Fruit fly (Drosophila melanogaster) whole organism, embryonic: Measurements from ENCODE around the gene RpL4.
A peak's percentile ranks its signal among the peaks of the same experiment; 100 is the strongest.

ENCODE experiments used
- B-H2 ChIP-seq: fragments of 200-800 bp; sonication (Bioruptor generic); optimal IDR thresholded peaks from 2 replicates; lab custom pipeline; 2018; ENCODE audit warnings: missing biosample characterization, mild to moderate bottlenecking, missing genetic modification characterization
- CG10366 ChIP-seq: fragments of 200-800 bp; sonication (Bioruptor generic); IDR thresholded peaks from 2 replicates; pipeline ENCODE4 v1.3.6; 2022; ENCODE audit warnings: missing biosample characterization, missing genetic modification characterization
- CG10565 ChIP-seq: fragments of 200-800 bp; sonication (Bioruptor generic); optimal IDR thresholded peaks from 3 replicates; lab custom pipeline; 2016; ENCODE audit warnings: missing biosample characterization, mild to moderate bottlenecking, missing genetic modification characterization
- CG11093 ChIP-seq: fragments of 200-800 bp; sonication (Bioruptor generic); IDR thresholded peaks from 3 replicates; pipeline ENCODE4 v1.3.6; 2022; ENCODE audit warnings: missing biosample characterization, missing genetic modification characterization
- CG12219 ChIP-seq: fragments of 200-800 bp; sonication (Bioruptor generic); optimal IDR thresholded peaks from 3 replicates; lab custom pipeline; 2018; ENCODE audit warnings: missing biosample characterization, mild to moderate bottlenecking, missing genetic modification characterization
- CG12659 ChIP-seq: fragments of 200-800 bp; sonication (Bioruptor generic); optimal IDR thresholded peaks from 3 replicates; lab custom pipeline; 2017; ENCODE audit warnings: mild to moderate bottlenecking, missing biosample characterization, missing genetic modification reagents, missing genetic modification characterization
- CG14667 ChIP-seq: fragments of 200-800 bp; sonication (Bioruptor generic); IDR thresholded peaks from 2 replicates; pipeline ENCODE4 v1.3.6; 2022; ENCODE audit warnings: missing biosample characterization, missing genetic modification characterization
- CG15073 ChIP-seq: fragments of 200-800 bp; sonication (Bioruptor generic); optimal IDR thresholded peaks from 2 replicates; lab custom pipeline; 2016; ENCODE audit warnings: missing biosample characterization, missing genetic modification characterization
- CG16779 ChIP-seq: fragments of 200-800 bp; sonication (Bioruptor generic); IDR thresholded peaks from 2 replicates; pipeline ENCODE4 v1.3.6; 2022; ENCODE audit warnings: missing biosample characterization, missing genetic modification characterization
- CG16813 ChIP-seq: fragments of 200-800 bp; sonication (Bioruptor generic); IDR thresholded peaks from 3 replicates; pipeline ENCODE4 v1.3.6; 2022; ENCODE audit warnings: missing biosample characterization, missing genetic modification characterization; ENCODE audit not compliant: partially characterized antibody
- CG17802 ChIP-seq: fragments of 200-800 bp; sonication (Bioruptor generic); optimal IDR thresholded peaks from 2 replicates; lab custom pipeline; 2018; ENCODE audit warnings: missing biosample characterization, mild to moderate bottlenecking, missing genetic modification characterization, moderate library complexity
- CG18619 ChIP-seq: fragments of 200-800 bp; sonication (Bioruptor generic); optimal IDR thresholded peaks from 3 replicates; lab custom pipeline; 2017; ENCODE audit warnings: missing biosample characterization, mild to moderate bottlenecking, missing genetic modification characterization
- CG3407 ChIP-seq: fragments of 200-800 bp; sonication (Bioruptor generic); optimal IDR thresholded peaks from 2 replicates; lab custom pipeline; 2018; ENCODE audit warnings: missing biosample characterization, mild to moderate bottlenecking, missing genetic modification characterization
- CG34376 ChIP-seq: fragments of 200-800 bp; sonication (Bioruptor generic); optimal IDR thresholded peaks from 2 replicates; lab custom pipeline; 2018; ENCODE audit warnings: missing biosample characterization, mild to moderate bottlenecking, missing genetic modification characterization
- CG34422 ChIP-seq: fragments of 200-800 bp; sonication (Bioruptor generic); IDR thresholded peaks from 3 replicates; pipeline ENCODE4 v1.3.6; 2022; ENCODE audit warnings: missing biosample characterization, missing genetic modification characterization
- CG42726 ChIP-seq: fragments of 200-800 bp; sonication (Bioruptor generic); IDR thresholded peaks from 2 replicates; pipeline ENCODE4 v1.3.6; 2022; ENCODE audit warnings: missing biosample characterization, missing genetic modification characterization; ENCODE audit not compliant: partially characterized antibody
- CG4424 ChIP-seq: fragments of 200-800 bp; sonication (Bioruptor generic); optimal IDR thresholded peaks from 3 replicates; lab custom pipeline; 2016; ENCODE audit warnings: missing biosample characterization, missing genetic modification characterization
- CG4854 ChIP-seq: fragments of 200-800 bp; sonication (Bioruptor generic); optimal IDR thresholded peaks from 2 replicates; lab custom pipeline; 2016; ENCODE audit warnings: missing biosample characterization, missing genetic modification characterization, inconsistent platforms
- CG6683 ChIP-seq: fragments of 200-800 bp; sonication (Bioruptor generic); optimal IDR thresholded peaks from 2 replicates; lab custom pipeline; 2017; ENCODE audit warnings: missing biosample characterization, mild to moderate bottlenecking, missing genetic modification characterization, missing genetic modification reagents
- CG9437 ChIP-seq: fragments of 200-800 bp; sonication (Bioruptor generic); optimal IDR thresholded peaks from 2 replicates; lab custom pipeline; 2018; ENCODE audit warnings: missing biosample characterization, mild to moderate bottlenecking, missing genetic modification characterization
- D19A ChIP-seq: fragments of 200-800 bp; optimal IDR thresholded peaks from 3 replicates; lab custom pipeline; 2019; ENCODE audit warnings: missing biosample characterization, mild to moderate bottlenecking, missing genetic modification characterization, moderate library complexity
- Drgx ChIP-seq: fragments of 200-800 bp; sonication (Bioruptor generic); IDR thresholded peaks from 2 replicates; pipeline ENCODE4 v1.3.6; 2022; ENCODE audit warnings: missing biosample characterization, missing genetic modification characterization
- Mrtf ChIP-seq: fragments of 200-800 bp; sonication (Bioruptor generic); IDR thresholded peaks from 3 replicates; pipeline ENCODE4 v1.3.6; 2022; ENCODE audit warnings: missing biosample characterization, missing genetic modification characterization
- NFAT ChIP-seq: fragments of 200-800 bp; sonication (Bioruptor generic); IDR thresholded peaks from 2 replicates; pipeline ENCODE4 v1.3.6; 2022; ENCODE audit warnings: missing biosample characterization, missing genetic modification characterization
- Six4 ChIP-seq: fragments of 200-800 bp; sonication (Bioruptor generic); optimal IDR thresholded peaks from 2 replicates; lab custom pipeline; 2016; ENCODE audit warnings: missing biosample characterization, missing genetic modification characterization
- ci ChIP-seq: fragments of 200-800 bp; sonication (Bioruptor generic); IDR thresholded peaks from 3 replicates; pipeline ENCODE4 v1.3.6; 2022; ENCODE audit warnings: missing biosample characterization, missing genetic modification characterization
- crp ChIP-seq, 2 experiments: fragments of 200-800 bp; sonication (Bioruptor generic); optimal IDR thresholded peaks; 2 replicates in 1 of 2; 3 replicates in 1 of 2; lab custom pipeline; 2017; ENCODE audit warnings: missing biosample characterization in 2 of 2, missing genetic modification characterization in 2 of 2, mild to moderate bottlenecking in 1 of 2, moderate library complexity in 1 of 2
- dati ChIP-seq: fragments of 200-800 bp; sonication (Bioruptor generic); IDR thresholded peaks from 2 replicates; pipeline ENCODE4 v1.3.6; 2022; ENCODE audit warnings: missing biosample characterization, missing genetic modification characterization
- dpn ChIP-seq, 2 experiments: fragments of 200-800 bp; sonication (Bioruptor generic); optimal IDR thresholded peaks; 3 replicates each; lab custom pipeline; 2016; ENCODE audit warnings: missing biosample characterization in 2 of 2, missing genetic modification characterization in 2 of 2
- dysf ChIP-seq: fragments of 200-800 bp; sonication (Bioruptor generic); IDR thresholded peaks from 3 replicates; pipeline ENCODE4 v1.3.6; 2022; ENCODE audit warnings: missing biosample characterization, missing genetic modification characterization
- fd64A ChIP-seq: fragments of 200-800 bp; sonication (Bioruptor generic); optimal IDR thresholded peaks from 3 replicates; lab custom pipeline; 2018; ENCODE audit warnings: missing biosample characterization, mild to moderate bottlenecking, missing genetic modification characterization
- grau ChIP-seq: fragments of 200-800 bp; optimal IDR thresholded peaks from 3 replicates; lab custom pipeline; 2019; ENCODE audit warnings: missing biosample characterization, mild to moderate bottlenecking, missing genetic modification characterization, moderate library complexity
- grn ChIP-seq: fragments of 200-800 bp; sonication (Bioruptor generic); optimal IDR thresholded peaks from 3 replicates; lab custom pipeline; 2017; ENCODE audit warnings: missing biosample characterization, missing genetic modification characterization
- gt ChIP-seq: fragments of 200-800 bp; sonication (Bioruptor generic); IDR thresholded peaks from 2 replicates; pipeline ENCODE4 v1.3.6; 2022; ENCODE audit warnings: missing biosample characterization, missing genetic modification characterization
- hb ChIP-seq: fragments of 200-800 bp; sonication (Bioruptor generic); IDR thresholded peaks from 3 replicates; pipeline ENCODE4 v1.3.6; 2022; ENCODE audit warnings: missing biosample characterization, missing genetic modification characterization; ENCODE audit not compliant: partially characterized antibody
- ind ChIP-seq: fragments of 200-800 bp; sonication (Bioruptor generic); optimal IDR thresholded peaks from 3 replicates; lab custom pipeline; 2016; ENCODE audit warnings: missing biosample characterization, missing genetic modification characterization
- jing ChIP-seq: fragments of 200-800 bp; sonication (Bioruptor generic); optimal IDR thresholded peaks from 2 replicates; lab custom pipeline; 2018; ENCODE audit warnings: missing biosample characterization, mild to moderate bottlenecking, missing genetic modification characterization
- lola ChIP-seq, 3 experiments: fragments of >200 bp in 2 of 3; fragments of 200-800 bp in 1 of 3; sonication (Bioruptor generic) in 1 of 3; optimal IDR thresholded peaks; 2 replicates each; lab custom pipeline; 2017 to 2019; ENCODE audit warnings: missing biosample characterization in 3 of 3, missing genetic modification characterization in 3 of 3, mild to moderate bottlenecking in 1 of 3, moderate library complexity in 1 of 3
- onecut ChIP-seq: fragments of 200-800 bp; sonication (Bioruptor generic); IDR thresholded peaks from 2 replicates; pipeline ENCODE4 v1.3.6; 2022; ENCODE audit warnings: missing biosample characterization, missing genetic modification characterization
- otp ChIP-seq: fragments of 200-800 bp; sonication (Bioruptor generic); IDR thresholded peaks from 3 replicates; pipeline ENCODE4, ENCODE4 v1.3.6; 2022; ENCODE audit warnings: missing biosample characterization, missing genetic modification characterization
- p53 ChIP-seq: fragments of 200-800 bp; sonication (Bioruptor generic); optimal IDR thresholded peaks from 2 replicates; lab custom pipeline; 2016; ENCODE audit warnings: missing biosample characterization, missing genetic modification characterization
- pho ChIP-seq: fragments of 200-800 bp; sonication (Bioruptor generic); optimal IDR thresholded peaks from 2 replicates; lab custom pipeline; 2016; ENCODE audit warnings: missing biosample characterization, missing genetic modification characterization
- pum ChIP-seq: fragments of 200-800 bp; sonication (Bioruptor generic); optimal IDR thresholded peaks from 2 replicates; lab custom pipeline; 2016; ENCODE audit warnings: missing biosample characterization, missing genetic modification characterization
- sd ChIP-seq: fragments of 200-800 bp; sonication (Bioruptor generic); optimal IDR thresholded peaks from 3 replicates; lab custom pipeline; 2018; ENCODE audit warnings: missing biosample characterization, mild to moderate bottlenecking, missing genetic modification characterization, moderate library complexity
- slbo ChIP-seq: fragments of 200-800 bp; sonication (Bioruptor generic); IDR thresholded peaks from 2 replicates; pipeline ENCODE4 v1.3.6; 2022; ENCODE audit warnings: missing biosample characterization, missing genetic modification characterization
- sqz ChIP-seq: fragments of 200-800 bp; sonication (Bioruptor generic); optimal IDR thresholded peaks from 3 replicates; lab custom pipeline; 2018; ENCODE audit warnings: missing biosample characterization, mild to moderate bottlenecking, missing genetic modification characterization
- tgo ChIP-seq: fragments of 200-800 bp; sonication (Bioruptor generic); IDR thresholded peaks from 3 replicates; pipeline ENCODE4 v1.3.6; 2022; ENCODE audit warnings: missing biosample characterization, missing genetic modification characterization
- tll ChIP-seq, 2 experiments: fragments of 200-800 bp in 1 of 2; fragments of >200 bp in 1 of 2; sonication (Bioruptor generic) in 1 of 2; optimal IDR thresholded peaks; 2 replicates each; lab custom pipeline; 2017 to 2019; ENCODE audit warnings: missing biosample characterization in 2 of 2, missing genetic modification characterization in 2 of 2, mild to moderate bottlenecking in 1 of 2, moderate library complexity in 1 of 2
- toy ChIP-seq: fragments of 200-800 bp; sonication (Bioruptor generic); IDR thresholded peaks from 2 replicates; pipeline ENCODE4 v1.3.6; 2022; ENCODE audit warnings: missing biosample characterization, missing genetic modification characterization
- yki ChIP-seq: fragments of >200 bp; optimal IDR thresholded peaks from 3 replicates; lab custom pipeline; 2018

The RpL4 gene

dm6 chr3R:27916355-27917019 is 6.1 kb upstream of the RpL4 start, which contains the start of the genes CG5003 and mRpS22 (continued):
- TF ChIP-seq tll (GFP tag; optimal IDR thresholded peaks at IDR 0.05; lab: Kevin White, UChicago) (no peak), ci (GFP tag; lab: Robert Waterston, UW) (no peak), CG16779 (GFP tag; lab: Robert Waterston, UW) (no peak), otp (no peak), CG15073 (GFP tag; lab: Kevin White, UChicago) (no peak), CG4854 (GFP tag; lab: Kevin White, UChicago) (no peak), grn (GFP tag; lab: Kevin White, UChicago) (peak; percentile 51), jing (GFP tag; lab: Kevin White, UChicago) (no peak), fd64A (GFP tag; lab: Kevin White, UChicago) (no peak), Six4 (GFP tag; lab: Kevin White, UChicago) (no peak), crp (GFP tag; optimal IDR thresholded peaks at IDR 0.05; lab: Kevin White, UChicago) (peak in 1 of 2 experiments; percentile 19), CG10565 (GFP tag; lab: Kevin White, UChicago) (no peak), CG14667 (GFP tag; lab: Robert Waterston, UW) (peak; percentile 40), CG34422 (GFP tag; lab: Robert Waterston, UW) (no peak; the same call in 2 of the 3 replicates), dysf (GFP tag; lab: Robert Waterston, UW) (peak; percentile 21; the same call in 1 of the 3 replicates), grau (tag; lab: Kevin White, UChicago) (peak; percentile 68), CG6683 (no peak), Drgx (GFP tag; lab: Robert Waterston, UW) (no peak), pho (GFP tag; lab: Kevin White, UChicago) (peak; percentile 16), CG12219 (no peak), CG10366 (GFP tag; lab: Robert Waterston, UW) (peak; percentile 23), CG9437 (GFP tag; lab: Kevin White, UChicago) (peak; percentile 60), CG34376 (GFP tag; lab: Kevin White, UChicago) (peak; percentile 20), hb (no peak), D19A (tag; lab: Kevin White, UChicago) (no peak), yki (lab: Kevin White, UChicago) (no peak), CG42726 (GFP tag; lab: Robert Waterston, UW) (no peak), CG4424 (GFP tag; lab: Kevin White, UChicago) (peak; percentile 69), dpn (GFP tag; optimal IDR thresholded peaks at IDR 0.05; lab: Kevin White, UChicago) (peak in 1 of 2 experiments; percentile 52), NFAT (GFP tag; lab: Robert Waterston, UW) (peak; percentile 42; the same call in 1 of the 2 replicates), Mrtf (GFP tag; lab: Robert Waterston, UW) (no peak), onecut (GFP tag; lab: Robert Waterston, UW) (peak; percentile 9; the same call in 1 of the 2 replicates), tgo (peak; percentile 49; the same call in 1 of the 3 replicates), p53 (GFP tag; lab: Kevin White, UChicago) (no peak), CG16813 (GFP tag; lab: Robert Waterston, UW) (peak; percentile 46; the same call in 1 of the 3 replicates), sd (tag; lab: Kevin White, UChicago) (no peak), B-H2 (GFP tag; lab: Kevin White, UChicago) (peak; percentile 51), slbo (peak; percentile 72), gt (GFP tag; lab: Robert Waterston, UW) (no peak), CG3407 (peak; percentile 17), toy (GFP tag; lab: Robert Waterston, UW) (no peak), ind (GFP tag; lab: Kevin White, UChicago) (peak; percentile 59), CG18619 (GFP tag; lab: Kevin White, UChicago) (peak; percentile 46), lola (GFP tag; optimal IDR thresholded peaks at IDR 0.05; lab: Kevin White, UChicago) (peak in 1 of 3 experiments; percentile 60), CG12659 (GFP tag; lab: Kevin White, UChicago) (peak; percentile 64), CG11093 (GFP tag; lab: Robert Waterston, UW) (0 out of 3 replicates have a peak, but pooled peaks have one; percentile 25), dati (GFP tag; lab: Robert Waterston, UW) (no peak), sqz (GFP tag; lab: Kevin White, UChicago) (peak; percentile 69), CG17802 (tag; lab: Kevin White, UChicago) (no peak), pum (GFP tag; lab: Kevin White, UChicago) (peak; percentile 22)
